Fruit fly (Drosophila melanogaster): ENCODE data around the gene ple.
A peak's percentile ranks its signal among the peaks of the same experiment; 100 is the strongest.

The ple gene

DNA sequence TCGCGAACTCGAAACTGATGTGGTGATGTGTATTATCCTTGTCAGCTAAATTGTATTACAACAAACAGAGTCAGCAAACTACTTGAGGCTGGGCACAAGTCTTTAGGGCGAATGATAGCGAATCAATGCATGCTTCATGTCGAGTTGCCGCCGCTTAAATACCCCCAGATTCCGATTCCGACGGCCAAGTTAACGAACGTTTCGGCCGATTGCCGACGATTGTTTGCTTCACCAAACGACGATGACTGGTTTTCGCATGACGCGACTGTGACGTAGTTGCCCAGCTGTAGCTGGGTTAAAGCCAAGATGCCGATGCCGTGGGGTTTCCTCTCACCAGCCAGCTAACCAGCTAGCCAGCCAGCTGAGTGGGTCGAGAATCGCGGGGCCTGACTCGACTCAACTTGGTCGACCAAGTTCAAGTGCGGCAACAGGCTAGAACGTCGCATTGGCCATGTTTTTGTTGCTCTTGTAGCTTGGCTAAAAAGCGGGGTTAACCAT, at the start of gene ple:
Gene ple (minus strand): TSS at position 134 of the 498 bp plus-strand sequence.
- TF ChIP-seq bab1 (GFP tag; optimal IDR thresholded peaks at IDR 0.05) (no peak), cic (GFP tag; optimal IDR thresholded peaks at IDR 0.05) (no peak), kay (GFP tag; ENCODE audit: borderline replicate concordance) (no peak), Clk (GFP tag; optimal IDR thresholded peaks at IDR 0.05) (no peak), CG14711 (tag; optimal IDR thresholded peaks at IDR 0.05) (no peak)

dm6 chr3L:6767153-6767552, 47.8 kb upstream of the ple start:
- TF ChIP-seq Mnt (GFP tag; optimal IDR thresholded peaks at IDR 0.05) (no peak), pad (GFP tag; optimal IDR thresholded peaks at IDR 0.05) (no peak), kay (GFP tag; ENCODE audit: borderline replicate concordance) (no peak), Hr96 (GFP tag; optimal IDR thresholded peaks at IDR 0.05) (no peak), Crg-1 (GFP tag; optimal IDR thresholded peaks at IDR 0.05) (no peak), cic (GFP tag; optimal IDR thresholded peaks at IDR 0.05) (no peak), CG7101 (tag; optimal IDR thresholded peaks at IDR 0.05) (no peak), cnc (optimal IDR thresholded peaks at IDR 0.05) (no peak), CG7045 (GFP tag; optimal IDR thresholded peaks at IDR 0.05) (no peak), toe (GFP tag; optimal IDR thresholded peaks at IDR 0.05) (no peak), Clk (GFP tag; optimal IDR thresholded peaks at IDR 0.05) (no peak), bab1 (GFP tag; optimal IDR thresholded peaks at IDR 0.05) (no peak), tj (GFP tag; optimal IDR thresholded peaks at IDR 0.05) (no peak), ovo (GFP tag; optimal IDR thresholded peaks at IDR 0.05) (no peak), CG5204 (GFP tag; optimal IDR thresholded peaks at IDR 0.05) (no peak)

DNA sequence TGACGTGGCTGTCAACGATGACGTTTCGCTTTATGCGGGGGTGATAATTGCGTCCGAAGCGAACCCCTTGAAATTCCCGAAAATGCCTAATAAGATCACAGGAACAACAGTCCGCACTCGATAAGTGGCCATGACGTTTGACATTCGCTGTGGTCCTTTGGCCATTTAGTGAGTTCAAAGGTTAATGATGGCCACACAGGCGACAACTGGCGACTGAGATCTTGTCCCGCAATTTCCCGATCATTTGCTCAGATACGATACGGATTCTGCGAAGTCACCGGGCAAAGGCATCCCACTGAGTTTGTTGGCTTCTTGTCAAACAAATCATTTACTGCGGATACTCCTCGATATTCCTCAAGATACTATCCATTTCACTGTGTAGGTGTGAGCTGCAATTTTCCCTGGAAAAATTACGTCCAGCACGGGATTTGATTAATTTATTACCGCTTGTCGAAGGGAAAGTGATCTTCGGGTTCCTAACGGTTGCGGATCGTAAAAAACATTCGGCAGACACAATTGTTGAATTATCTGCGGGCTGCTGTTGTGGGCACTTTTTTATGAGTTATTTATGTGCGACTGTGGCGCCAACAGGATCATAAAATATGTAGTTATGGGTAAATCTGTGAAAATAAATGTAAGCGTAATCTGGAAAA, 45.3 kb upstream of the ple start:
- TF ChIP-seq CG7045 (GFP tag; optimal IDR thresholded peaks at IDR 0.05), result no peak
- TF ChIP-seq cnc (optimal IDR thresholded peaks at IDR 0.05), result no peak
- no peak for TF ChIP-seq bab1 (GFP tag; optimal IDR thresholded peaks at IDR 0.05)
- no peak for TF ChIP-seq CG33017 (tag; optimal IDR thresholded peaks at IDR 0.05)
- no peak for TF ChIP-seq Hr96 (GFP tag; optimal IDR thresholded peaks at IDR 0.05)
- no peak for TF ChIP-seq ovo (GFP tag; optimal IDR thresholded peaks at IDR 0.05)
- TF ChIP-seq CG11617 (GFP tag; optimal IDR thresholded peaks at IDR 0.05), result no peak
- no peak for TF ChIP-seq toe (GFP tag; optimal IDR thresholded peaks at IDR 0.05)
- TF ChIP-seq Mnt (GFP tag; optimal IDR thresholded peaks at IDR 0.05), result no peak
- TF ChIP-seq cic (GFP tag; optimal IDR thresholded peaks at IDR 0.05), result no peak
- TF ChIP-seq CG14711 (tag; optimal IDR thresholded peaks at IDR 0.05), result no peak
- TF ChIP-seq CG7101 (tag; optimal IDR thresholded peaks at IDR 0.05), result no peak

dm6 chr3L:6763836-6764235, 44.5 kb upstream of the ple start:
- TF ChIP-seq cnc (optimal IDR thresholded peaks at IDR 0.05) (no peak), CG1620 (GFP tag; optimal IDR thresholded peaks at IDR 0.05) (no peak), cic (GFP tag; optimal IDR thresholded peaks at IDR 0.05) (no peak), CG12768 (GFP tag; optimal IDR thresholded peaks at IDR 0.05) (no peak), CG11617 (GFP tag; optimal IDR thresholded peaks at IDR 0.05) (no peak), CG33017 (tag; optimal IDR thresholded peaks at IDR 0.05) (no peak), CG5204 (GFP tag; optimal IDR thresholded peaks at IDR 0.05) (no peak), ovo (GFP tag; optimal IDR thresholded peaks at IDR 0.05) (no peak), toe (GFP tag; optimal IDR thresholded peaks at IDR 0.05) (no peak)

DNA sequence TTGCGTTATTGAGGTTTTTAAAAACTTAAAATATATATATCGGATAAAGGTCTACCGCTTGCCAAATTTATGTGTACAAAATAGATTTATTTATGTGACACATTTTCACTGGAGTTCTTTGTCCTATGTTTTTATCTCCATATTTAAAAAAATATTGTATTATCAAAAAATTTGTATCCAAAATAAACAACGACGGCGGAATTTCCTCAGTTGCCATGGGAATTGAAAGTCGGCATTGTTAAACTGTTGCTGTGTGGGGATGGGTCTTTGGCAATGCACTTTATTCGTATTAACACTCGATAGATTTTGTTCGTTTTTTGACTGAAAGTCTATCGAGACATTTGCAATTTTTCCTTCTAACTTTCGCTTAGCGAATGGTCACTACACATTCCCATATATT, 43.8 kb upstream of the ple start, which contains the start of gene Rsph3:
Gene Rsph3 (minus strand): TSS at position 101 of the 400 bp plus-strand sequence.
- TF ChIP-seq cic (GFP tag; optimal IDR thresholded peaks at IDR 0.05), result no peak
- no peak for TF ChIP-seq toe (GFP tag; optimal IDR thresholded peaks at IDR 0.05)
- TF ChIP-seq CG12768 (GFP tag; optimal IDR thresholded peaks at IDR 0.05), result no peak
- TF ChIP-seq Hr96 (GFP tag; optimal IDR thresholded peaks at IDR 0.05), result no peak
- no peak for TF ChIP-seq Mnt (GFP tag; optimal IDR thresholded peaks at IDR 0.05)
- no peak for TF ChIP-seq kay (GFP tag; ENCODE audit: borderline replicate concordance)
- TF ChIP-seq CG14711 (tag; optimal IDR thresholded peaks at IDR 0.05), result no peak
- no peak for TF ChIP-seq CG33017 (tag; optimal IDR thresholded peaks at IDR 0.05)
- TF ChIP-seq CG11617 (GFP tag; optimal IDR thresholded peaks at IDR 0.05), result no peak
- no peak for TF ChIP-seq bab1 (GFP tag; optimal IDR thresholded peaks at IDR 0.05)
- TF ChIP-seq CG5204 (GFP tag; optimal IDR thresholded peaks at IDR 0.05), result no peak

- no peak for TF ChIP-seq cnc (optimal IDR thresholded peaks at IDR 0.05)
- TF ChIP-seq Mnt (GFP tag; optimal IDR thresholded peaks at IDR 0.05), result no peak
- TF ChIP-seq kay (GFP tag; ENCODE audit: borderline replicate concordance), result peak; percentile 98
- no peak for TF ChIP-seq ovo (GFP tag; optimal IDR thresholded peaks at IDR 0.05)
- TF ChIP-seq bab1 (GFP tag; optimal IDR thresholded peaks at IDR 0.05), result peak; percentile 26
Observed at dm6 chr3L:6756197-6756736, 36.9 kb upstream of the ple start, which contains the start of gene Ist1. Ist1 (minus strand) TSS chr3L:6756497.

All from whole organism, adult.